Worm (Caenorhabditis elegans) whole organism, L3 larva: ENCODE results near the gene srw-53.

Source experiments
- R02D3.7 ChIP-seq: fragments of 150-350 bp; optimal IDR thresholded peaks from 2 replicates; lab custom pipeline; 2014; ENCODE audit warnings: missing biosample characterization, missing genetic modification characterization
- aly-2 ChIP-seq: fragments of 150-350 bp; optimal IDR thresholded peaks from 2 replicates; lab custom pipeline; 2014; ENCODE audit warnings: missing biosample characterization, missing genetic modification characterization
- ama-1 ChIP-seq: fragments of 150-350 bp; optimal IDR thresholded peaks from 2 replicates; lab custom pipeline; 2018
- ceh-28 ChIP-seq: fragments of 150-350 bp; optimal IDR thresholded peaks from 2 replicates; lab custom pipeline; 2014; ENCODE audit warnings: missing biosample characterization, missing genetic modification reagents, missing genetic modification characterization
- ceh-82 ChIP-seq: fragments of 150-350 bp; optimal IDR thresholded peaks from 2 replicates; lab custom pipeline; 2014; ENCODE audit warnings: missing biosample characterization, missing genetic modification characterization
- ceh-9 ChIP-seq: sonication (generic microtip); optimal IDR thresholded peaks from 2 replicates; lab custom pipeline; 2018; ENCODE audit warnings: missing biosample characterization, missing genetic modification characterization
- egl-27 ChIP-seq: sonication (generic microtip); optimal IDR thresholded peaks from 4 replicates; lab custom pipeline; 2017; ENCODE audit warnings: missing biosample characterization, missing genetic modification reagents, missing genetic modification characterization
- egl-5 ChIP-seq: fragments of 150-350 bp; optimal IDR thresholded peaks from 2 replicates; lab custom pipeline; 2017; ENCODE audit warnings: missing biosample characterization, missing genetic modification reagents, missing genetic modification characterization, inconsistent platforms
- elt-3 ChIP-seq, 3 experiments: fragments of 150-350 bp in 1 of 3; sonication (generic microtip) in 2 of 3; optimal IDR thresholded peaks; 2 replicates in 2 of 3; 4 replicates in 1 of 3; lab custom pipeline; 2014 to 2017; ENCODE audit warnings: missing biosample characterization in 3 of 3, missing genetic modification characterization in 3 of 3
- eor-1 ChIP-seq, 2 experiments: fragments of 150-350 bp; optimal IDR thresholded peaks; 2 replicates each; lab custom pipeline; 2014 to 2018; ENCODE audit warnings: missing biosample characterization in 2 of 2, missing genetic modification characterization in 2 of 2
- fkh-10 ChIP-seq: sonication (generic microtip); optimal IDR thresholded peaks from 2 replicates; lab custom pipeline; 2017; ENCODE audit warnings: missing biosample characterization, missing genetic modification reagents, missing genetic modification characterization
- fkh-2 ChIP-seq: fragments of 150-350 bp; optimal IDR thresholded peaks from 2 replicates; lab custom pipeline; 2014; ENCODE audit warnings: missing biosample characterization, missing genetic modification reagents, missing genetic modification characterization
- fos-1 ChIP-seq: fragments of 150-350 bp; optimal IDR thresholded peaks from 2 replicates; lab custom pipeline; 2014; ENCODE audit warnings: missing biosample characterization, missing genetic modification characterization
- jun-1 ChIP-seq: fragments of 150-350 bp; optimal IDR thresholded peaks from 2 replicates; lab custom pipeline; 2014; ENCODE audit warnings: missing biosample characterization, missing genetic modification reagents, missing genetic modification characterization
- lin-15B ChIP-seq: fragments of 150-350 bp; optimal IDR thresholded peaks from 2 replicates; lab custom pipeline; 2014; ENCODE audit warnings: missing biosample characterization, missing genetic modification characterization
- lin-39 ChIP-seq: fragments of 150-350 bp; optimal IDR thresholded peaks from 2 replicates; lab custom pipeline; 2018; ENCODE audit warnings: missing biosample characterization, missing genetic modification reagents, missing genetic modification characterization
- lsy-12 ChIP-seq: sonication (generic microtip); optimal IDR thresholded peaks from 2 replicates; lab custom pipeline; 2016; ENCODE audit warnings: mild to moderate bottlenecking, missing genetic modification characterization, missing compliant biosample characterization
- mdl-1 ChIP-seq: fragments of 150-350 bp; optimal IDR thresholded peaks from 2 replicates; lab custom pipeline; 2014; ENCODE audit warnings: missing biosample characterization, missing genetic modification characterization
- nfya-1 ChIP-seq: sonication (generic microtip); optimal IDR thresholded peaks from 2 replicates; lab custom pipeline; 2017; ENCODE audit warnings: missing genetic modification characterization, mild to moderate bottlenecking, missing compliant biosample characterization, antibody characterized with exemption, moderate library complexity; ENCODE audit not compliant: insufficient read depth
- nhr-11 ChIP-seq: fragments of 150-350 bp; optimal IDR thresholded peaks from 2 replicates; lab custom pipeline; 2014; ENCODE audit warnings: missing biosample characterization, missing genetic modification characterization
- nhr-23 ChIP-seq: fragments of 150-350 bp; optimal IDR thresholded peaks from 2 replicates; lab custom pipeline; 2014; ENCODE audit warnings: missing biosample characterization, missing genetic modification reagents, missing genetic modification characterization
- nhr-237 ChIP-seq: fragments of 150-350 bp; optimal IDR thresholded peaks from 2 replicates; lab custom pipeline; 2014; ENCODE audit warnings: missing biosample characterization, missing genetic modification characterization
- nhr-25 ChIP-seq: sonication (generic microtip); optimal IDR thresholded peaks from 2 replicates; lab custom pipeline; 2017; ENCODE audit warnings: missing biosample characterization, missing genetic modification characterization
- nhr-28 ChIP-seq: fragments of 150-350 bp; optimal IDR thresholded peaks from 2 replicates; lab custom pipeline; 2014; ENCODE audit warnings: missing biosample characterization, missing genetic modification characterization
- nhr-43 ChIP-seq: sonication (generic microtip); optimal IDR thresholded peaks from 2 replicates; lab custom pipeline; 2016; ENCODE audit warnings: mild to moderate bottlenecking, missing genetic modification characterization, missing compliant biosample characterization; ENCODE audit not compliant: poor library complexity, severe bottlenecking
- nhr-67 ChIP-seq: fragments of 150-350 bp; optimal IDR thresholded peaks from 2 replicates; lab custom pipeline; 2014; ENCODE audit warnings: missing biosample characterization, missing genetic modification characterization
- nhr-76 ChIP-seq: fragments of 150-350 bp; sonication (generic microtip); optimal IDR thresholded peaks from 5 replicates; lab custom pipeline; 2014; ENCODE audit warnings: missing biosample characterization, missing genetic modification characterization
- nhr-77 ChIP-seq: fragments of 150-350 bp; optimal IDR thresholded peaks from 2 replicates; lab custom pipeline; 2014; ENCODE audit warnings: missing biosample characterization, missing genetic modification characterization
- pha-4 ChIP-seq: fragments of 150-350 bp; optimal IDR thresholded peaks from 2 replicates; lab custom pipeline; 2014; ENCODE audit warnings: missing biosample characterization, missing genetic modification reagents, missing genetic modification characterization
- pqm-1 ChIP-seq: fragments of 150-350 bp; optimal IDR thresholded peaks from 2 replicates; lab custom pipeline; 2017; ENCODE audit warnings: missing biosample characterization, missing genetic modification characterization, inconsistent platforms
- sea-2 ChIP-seq: fragments of 150-350 bp; sonication (generic microtip); optimal IDR thresholded peaks from 4 replicates; lab custom pipeline; 2014; ENCODE audit warnings: missing biosample characterization, missing genetic modification reagents, missing genetic modification characterization
- skn-1 ChIP-seq: fragments of 150-350 bp; optimal IDR thresholded peaks from 2 replicates; lab custom pipeline; 2014; ENCODE audit warnings: missing biosample characterization, missing genetic modification characterization
- tbx-2 ChIP-seq: sonication (generic microtip); optimal IDR thresholded peaks from 2 replicates; lab custom pipeline; 2016; ENCODE audit warnings: mild to moderate bottlenecking, missing genetic modification characterization, missing compliant biosample characterization
- unc-39 ChIP-seq: sonication (generic microtip); optimal IDR thresholded peaks from 4 replicates; lab custom pipeline; 2017; ENCODE audit warnings: missing biosample characterization, missing genetic modification characterization
- unc-62 ChIP-seq: fragments of 150-350 bp; sonication (generic microtip); optimal IDR thresholded peaks from 4 replicates; lab custom pipeline; 2014; ENCODE audit warnings: missing biosample characterization, missing genetic modification reagents, missing genetic modification characterization
- ztf-11 ChIP-seq: fragments of 150-350 bp; optimal IDR thresholded peaks from 2 replicates; lab custom pipeline; 2014; ENCODE audit warnings: missing biosample characterization, missing genetic modification characterization
- ztf-4 ChIP-seq: fragments of 150-350 bp; optimal IDR thresholded peaks from 2 replicates; lab custom pipeline; 2014; ENCODE audit warnings: missing biosample characterization, missing genetic modification characterization

srw-53 gene

DNA sequence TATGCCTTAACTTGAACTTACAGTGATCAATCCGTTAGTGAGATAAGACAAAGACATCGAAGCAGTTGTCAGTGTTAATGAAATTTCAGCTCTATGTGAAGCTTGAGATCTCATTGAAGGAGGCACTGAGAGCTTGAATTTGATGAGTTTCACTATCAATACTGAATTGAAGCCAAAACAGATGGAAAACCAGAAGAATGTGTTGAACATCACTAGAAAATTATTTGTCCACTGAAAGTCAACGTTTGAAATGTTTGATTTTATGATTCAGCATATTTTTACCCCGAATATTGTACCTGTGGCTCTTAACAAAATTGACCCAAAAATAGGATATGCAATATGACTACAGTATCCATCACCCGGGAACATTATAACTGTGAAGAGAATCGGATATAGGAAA is 27.6 kb downstream of the srw-53 start:
- TF ChIP-seq fkh-2 (tag; lab: Kevin White, UChicago): no peak
- TF ChIP-seq elt-3 (tag; optimal IDR thresholded peaks at IDR 0.05; lab: Kevin White, UChicago): no peak
- TF ChIP-seq nhr-237 (tag; lab: Kevin White, UChicago): no peak
- no peak for TF ChIP-seq R02D3.7 (tag; lab: Kevin White, UChicago)
- TF ChIP-seq lin-39 (tag; lab: Kevin White, UChicago): no peak
- no peak for TF ChIP-seq pha-4
- no peak for TF ChIP-seq unc-62 (GFP tag; lab: Kevin White, UChicago)
- no peak for TF ChIP-seq nhr-11 (tag; lab: Kevin White, UChicago)
- no peak for TF ChIP-seq tbx-2 (tag; lab: Kevin White, UChicago)
- TF ChIP-seq ceh-28 (tag; lab: Kevin White, UChicago): no peak
- no peak for TF ChIP-seq nhr-23 (tag; lab: Kevin White, UChicago)
- no peak for TF ChIP-seq nfya-1 (tag; lab: Kevin White, UChicago)
- no peak for TF ChIP-seq jun-1 (tag; lab: Kevin White, UChicago)
- TF ChIP-seq nhr-67 (tag; lab: Kevin White, UChicago): no peak
- TF ChIP-seq ztf-11 (tag; lab: Kevin White, UChicago): no peak
- TF ChIP-seq skn-1 (tag; lab: Kevin White, UChicago): no peak
- TF ChIP-seq nhr-43 (tag; lab: Kevin White, UChicago): no peak
- no peak for TF ChIP-seq ama-1 (lab: Kevin White, UChicago)
- TF ChIP-seq ztf-4: no peak
- no peak for TF ChIP-seq mdl-1 (tag; lab: Kevin White, UChicago)

- TF ChIP-seq ceh-82 (tag; lab: Kevin White, UChicago) (no peak), sea-2 (GFP tag; lab: Kevin White, UChicago) (no peak), lin-39 (tag; lab: Kevin White, UChicago) (no peak), ceh-9 (no peak), tbx-2 (tag; lab: Kevin White, UChicago) (no peak)
Observed at ce11 chrV:15972484-15972883, 29.3 kb downstream of the srw-53 start, which contains the start of gene sru-23. Gene sru-23, minus strand, starts transcription at chrV:15972584.

ce11 chrV:15974836-15975235 is 31.6 kb downstream of the srw-53 start, which contains the start of gene sru-22:
Gene sru-22, minus strand, starts transcription at chrV:15974936.
- TF ChIP-seq fkh-10 (GFP tag; lab: Kevin White, UChicago): no peak
- no peak for TF ChIP-seq tbx-2 (tag; lab: Kevin White, UChicago)
- TF ChIP-seq unc-62 (GFP tag; lab: Kevin White, UChicago): no peak
- TF ChIP-seq nhr-43 (tag; lab: Kevin White, UChicago): no peak
- no peak for TF ChIP-seq ama-1 (lab: Kevin White, UChicago)
- TF ChIP-seq nhr-28 (tag; lab: Kevin White, UChicago): no peak
- TF ChIP-seq skn-1 (tag; lab: Kevin White, UChicago): no peak
- TF ChIP-seq nhr-76 (tag; lab: Kevin White, UChicago): no peak
- TF ChIP-seq eor-1 (tag; optimal IDR thresholded peaks at IDR 0.05; lab: Kevin White, UChicago): no peak
- no peak for TF ChIP-seq ztf-4
- no peak for TF ChIP-seq egl-27 (tag; lab: Kevin White, UChicago)
- no peak for TF ChIP-seq unc-39 (tag; lab: Kevin White, UChicago)
- no peak for TF ChIP-seq pqm-1 (tag; lab: Kevin White, UChicago)
- no peak for TF ChIP-seq fos-1
- TF ChIP-seq egl-5 (tag; lab: Kevin White, UChicago): no peak
- no peak for TF ChIP-seq aly-2 (tag; lab: Kevin White, UChicago)
- no peak for TF ChIP-seq lsy-12 (tag; lab: Kevin White, UChicago)
- TF ChIP-seq lin-15B (tag; lab: Kevin White, UChicago): no peak

DNA sequence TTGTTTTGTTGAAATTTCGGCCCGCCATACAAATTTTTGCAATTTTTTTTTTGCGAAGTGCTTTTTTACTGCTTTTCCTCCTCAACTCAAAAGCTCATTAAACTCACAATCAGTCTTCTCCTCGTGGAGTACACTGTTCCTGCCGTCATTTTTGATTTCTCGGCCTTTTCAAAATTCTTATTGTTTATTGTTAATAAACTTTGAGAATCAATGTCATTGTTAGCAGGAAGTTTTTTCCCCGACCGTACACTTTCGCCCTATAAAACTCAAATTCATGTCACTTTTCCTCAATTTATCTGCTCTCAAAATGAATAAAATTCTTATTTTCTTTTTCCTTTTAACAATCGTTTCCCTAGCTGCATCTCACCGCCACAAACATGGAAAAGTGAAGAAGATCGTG is 32.6 kb downstream of the srw-53 start, which contains the start of gene clec-232:
TSS of gene clec-232 (plus strand) at position 301 of the 400 bp plus-strand sequence.
- TF ChIP-seq lsy-12 (tag; lab: Kevin White, UChicago): no peak
- TF ChIP-seq egl-27 (tag; lab: Kevin White, UChicago): no peak
- TF ChIP-seq nhr-25 (tag; lab: Kevin White, UChicago): no peak
- no peak for TF ChIP-seq unc-62 (GFP tag; lab: Kevin White, UChicago)
- no peak for TF ChIP-seq nhr-237 (tag; lab: Kevin White, UChicago)
- TF ChIP-seq fkh-10 (GFP tag; lab: Kevin White, UChicago): no peak
- TF ChIP-seq elt-3 (tag; optimal IDR thresholded peaks at IDR 0.05; lab: Kevin White, UChicago): no peak
- TF ChIP-seq ceh-9: no peak
- no peak for TF ChIP-seq skn-1 (tag; lab: Kevin White, UChicago)
- TF ChIP-seq nhr-11 (tag; lab: Kevin White, UChicago): no peak
- TF ChIP-seq sea-2 (GFP tag; lab: Kevin White, UChicago): no peak
- no peak for TF ChIP-seq ama-1 (lab: Kevin White, UChicago)
- TF ChIP-seq lin-39 (tag; lab: Kevin White, UChicago): no peak
- TF ChIP-seq aly-2 (tag; lab: Kevin White, UChicago): no peak
- no peak for TF ChIP-seq nhr-77 (tag; lab: Kevin White, UChicago)
- no peak for TF ChIP-seq nhr-67 (tag; lab: Kevin White, UChicago)
